Fruit fly (Drosophila melanogaster) whole organism, embryonic: ENCODE measurements around the gene CG33268.

Experiments
- Atf6 ChIP-seq: fragments of 200-800 bp; sonication (Bioruptor generic); IDR thresholded peaks from 2 replicates; pipeline ENCODE4 v1.3.6; 2022; ENCODE audit warnings: missing biosample characterization, missing genetic modification characterization
- C15 ChIP-seq: fragments of 200-800 bp; sonication (Bioruptor generic); IDR thresholded peaks from 3 replicates; pipeline ENCODE4 v1.3.6; 2022; ENCODE audit warnings: missing biosample characterization, missing genetic modification characterization
- CG12104 ChIP-seq: fragments of 200-800 bp; sonication (Bioruptor generic); optimal IDR thresholded peaks from 3 replicates; lab custom pipeline; 2016; ENCODE audit warnings: missing biosample characterization, missing genetic modification characterization
- CG14014 ChIP-seq: fragments of 200-800 bp; sonication (Bioruptor generic); IDR thresholded peaks from 2 replicates; pipeline ENCODE4 v1.3.6; 2022; ENCODE audit warnings: missing biosample characterization, missing genetic modification characterization
- CG14710 ChIP-seq: fragments of 200-800 bp; sonication (Bioruptor generic); optimal IDR thresholded peaks from 3 replicates; lab custom pipeline; 2019; ENCODE audit warnings: missing biosample characterization, mild to moderate bottlenecking, missing genetic modification characterization, moderate library complexity
- CG15269 ChIP-seq: fragments of 200-800 bp; sonication (Bioruptor generic); optimal IDR thresholded peaks from 2 replicates; lab custom pipeline; 2018; ENCODE audit warnings: missing biosample characterization, mild to moderate bottlenecking, missing genetic modification characterization, moderate library complexity
- CG16779 ChIP-seq: fragments of 200-800 bp; sonication (Bioruptor generic); IDR thresholded peaks from 2 replicates; pipeline ENCODE4 v1.3.6; 2022; ENCODE audit warnings: missing biosample characterization, missing genetic modification characterization
- CG2120 ChIP-seq: fragments of 200-800 bp; sonication (Bioruptor generic); optimal IDR thresholded peaks from 3 replicates; lab custom pipeline; 2016; ENCODE audit warnings: missing biosample characterization, missing genetic modification characterization
- CG2678 ChIP-seq: fragments of 200-800 bp; sonication (Bioruptor generic); optimal IDR thresholded peaks from 3 replicates; lab custom pipeline; 2019; ENCODE audit warnings: missing biosample characterization, mild to moderate bottlenecking, missing genetic modification characterization, moderate library complexity
- CG32532 ChIP-seq: fragments of 200-800 bp; sonication (Bioruptor generic); IDR thresholded peaks from 2 replicates; pipeline ENCODE4 v1.3.6; 2022; ENCODE audit warnings: missing biosample characterization, missing genetic modification characterization
- CG33213 ChIP-seq: fragments of 200-800 bp; sonication (Bioruptor generic); optimal IDR thresholded peaks from 3 replicates; lab custom pipeline; 2016; ENCODE audit warnings: missing biosample characterization, missing genetic modification characterization
- CG5180 ChIP-seq: fragments of 200-800 bp; sonication (Bioruptor generic); optimal IDR thresholded peaks from 3 replicates; lab custom pipeline; 2017; ENCODE audit warnings: missing biosample characterization, missing genetic modification characterization, mild to moderate bottlenecking, moderate library complexity, missing genetic modification reagents
- CG6175 ChIP-seq: fragments of 200-800 bp; sonication (Bioruptor generic); IDR thresholded peaks from 3 replicates; pipeline ENCODE4 v1.3.6; 2022; ENCODE audit warnings: missing biosample characterization, missing genetic modification characterization
- CG6272 ChIP-seq: fragments of 200-800 bp; sonication (Bioruptor generic); IDR thresholded peaks from 2 replicates; pipeline ENCODE4 v1.3.6; 2022; ENCODE audit warnings: missing biosample characterization, missing genetic modification characterization
- CG7745 ChIP-seq: fragments of 200-800 bp; sonication (Bioruptor generic); optimal IDR thresholded peaks from 2 replicates; lab custom pipeline; 2018; ENCODE audit warnings: missing biosample characterization, mild to moderate bottlenecking, missing genetic modification characterization, moderate library complexity
- CG7839 ChIP-seq: fragments of 200-800 bp; sonication (Bioruptor generic); optimal IDR thresholded peaks from 3 replicates; lab custom pipeline; 2018; ENCODE audit warnings: missing biosample characterization, mild to moderate bottlenecking, missing genetic modification characterization, moderate library complexity
- CG8765 ChIP-seq: fragments of 200-800 bp; sonication (Bioruptor generic); IDR thresholded peaks from 2 replicates; pipeline ENCODE4 v1.3.6; 2022; ENCODE audit warnings: missing biosample characterization, missing genetic modification characterization
- CG9727 ChIP-seq: fragments of 200-800 bp; sonication (Bioruptor generic); optimal IDR thresholded peaks from 3 replicates; lab custom pipeline; 2017; ENCODE audit warnings: missing biosample characterization, mild to moderate bottlenecking, missing genetic modification characterization
- CoRest ChIP-seq: fragments of 200-800 bp; sonication (Bioruptor generic); optimal IDR thresholded peaks from 3 replicates; lab custom pipeline; 2018; ENCODE audit warnings: missing biosample characterization, mild to moderate bottlenecking, missing genetic modification characterization, moderate library complexity
- Dek ChIP-seq: fragments of 200-800 bp; sonication (Bioruptor generic); optimal IDR thresholded peaks from 3 replicates; lab custom pipeline; 2019; ENCODE audit warnings: missing biosample characterization, mild to moderate bottlenecking, missing genetic modification characterization, moderate library complexity
- Eip74EF ChIP-seq, 2 experiments: fragments of 200-800 bp in 1 of 2; fragments of >200 bp in 1 of 2; sonication (Bioruptor generic) in 1 of 2; optimal IDR thresholded peaks; 2 replicates each; lab custom pipeline; 2017 to 2019; ENCODE audit warnings: missing biosample characterization in 2 of 2, missing genetic modification characterization in 2 of 2, mild to moderate bottlenecking in 1 of 2, moderate library complexity in 1 of 2
- Ets65A ChIP-seq: fragments of 200-800 bp; sonication (Bioruptor generic); peaks from one replicate; lab custom pipeline; 2016; ENCODE audit warnings: missing biosample characterization, missing genetic modification characterization
- Ets97D ChIP-seq: fragments of 200-800 bp; sonication (Bioruptor generic); optimal IDR thresholded peaks from 3 replicates; lab custom pipeline; 2016; ENCODE audit warnings: missing biosample characterization, missing genetic modification characterization
- Fer1 ChIP-seq: fragments of 200-800 bp; sonication (Bioruptor generic); optimal IDR thresholded peaks from 2 replicates; lab custom pipeline; 2017; ENCODE audit warnings: missing biosample characterization, mild to moderate bottlenecking, missing genetic modification characterization
- GATAe ChIP-seq: fragments of 200-800 bp; sonication (Bioruptor generic); conservative IDR thresholded peaks from 2 replicates; pipeline ENCODE4 v1.3.6; 2022; ENCODE audit warnings: missing biosample characterization, missing genetic modification characterization
- HLH54F ChIP-seq: fragments of 200-800 bp; sonication (Bioruptor generic); optimal IDR thresholded peaks from 3 replicates; lab custom pipeline; 2016; ENCODE audit warnings: missing biosample characterization, missing genetic modification characterization
- Hsf ChIP-seq: fragments of 200-800 bp; sonication (Bioruptor generic); optimal IDR thresholded peaks from 3 replicates; lab custom pipeline; 2016; ENCODE audit warnings: missing biosample characterization, missing genetic modification characterization
- Oli ChIP-seq: fragments of 200-800 bp; sonication (Bioruptor generic); optimal IDR thresholded peaks from 2 replicates; lab custom pipeline; 2018; ENCODE audit warnings: missing biosample characterization, mild to moderate bottlenecking, missing genetic modification characterization, moderate library complexity
- PHDP ChIP-seq: fragments of 200-800 bp; sonication (Bioruptor generic); optimal IDR thresholded peaks from 3 replicates; lab custom pipeline; 2018; ENCODE audit warnings: missing biosample characterization, mild to moderate bottlenecking, missing genetic modification characterization, moderate library complexity
- Pdp1 ChIP-seq, 2 experiments: fragments of 200-800 bp; sonication (Bioruptor generic); optimal IDR thresholded peaks; 3 replicates each; lab custom pipeline; 2016; ENCODE audit warnings: missing biosample characterization in 2 of 2, missing genetic modification characterization in 2 of 2, mild to moderate bottlenecking in 1 of 2, moderate library complexity in 1 of 2
- Rfx ChIP-seq: fragments of 200-800 bp; sonication (Bioruptor generic); IDR thresholded peaks from 2 replicates; pipeline ENCODE4 v1.3.6; 2022; ENCODE audit warnings: missing biosample characterization, missing genetic modification characterization
- Side ChIP-seq: fragments of 200-800 bp; sonication (Bioruptor generic); optimal IDR thresholded peaks from 2 replicates; lab custom pipeline; 2016; ENCODE audit warnings: missing biosample characterization, missing genetic modification characterization
- Ssrp ChIP-seq: fragments of 200-800 bp; sonication (Bioruptor generic); optimal IDR thresholded peaks from 2 replicates; lab custom pipeline; 2018; ENCODE audit warnings: missing biosample characterization, mild to moderate bottlenecking, missing genetic modification characterization, moderate library complexity
- YL-1 ChIP-seq: fragments of 200-800 bp; sonication (Bioruptor generic); optimal IDR thresholded peaks from 3 replicates; lab custom pipeline; 2017; ENCODE audit warnings: missing biosample characterization, mild to moderate bottlenecking, missing genetic modification characterization
- bowl ChIP-seq: fragments of 200-800 bp; sonication (Bioruptor generic); IDR thresholded peaks from 2 replicates; pipeline ENCODE4 v1.3.6; 2022; ENCODE audit warnings: missing biosample characterization, missing genetic modification characterization
- br ChIP-seq: fragments of >200 bp; optimal IDR thresholded peaks from 2 replicates; lab custom pipeline; 2017
- crp ChIP-seq, 2 experiments: fragments of 200-800 bp; sonication (Bioruptor generic); optimal IDR thresholded peaks; 2 replicates in 1 of 2; 3 replicates in 1 of 2; lab custom pipeline; 2017; ENCODE audit warnings: missing biosample characterization in 2 of 2, missing genetic modification characterization in 2 of 2, mild to moderate bottlenecking in 1 of 2, moderate library complexity in 1 of 2
- danr ChIP-seq: fragments of 200-800 bp; sonication (Bioruptor generic); IDR thresholded peaks from 2 replicates; pipeline ENCODE4 v1.3.6; 2022; ENCODE audit warnings: missing biosample characterization, missing genetic modification characterization
- dpn ChIP-seq, 2 experiments: fragments of 200-800 bp; sonication (Bioruptor generic); optimal IDR thresholded peaks; 3 replicates each; lab custom pipeline; 2016; ENCODE audit warnings: missing biosample characterization in 2 of 2, missing genetic modification characterization in 2 of 2
- eve ChIP-seq, 2 experiments: fragments of >200 bp; optimal IDR thresholded peaks; 2 replicates each; lab custom pipeline; 2017; ENCODE audit warnings: missing biosample characterization in 2 of 2, missing genetic modification characterization in 2 of 2
- ham ChIP-seq: fragments of 200-800 bp; sonication (Bioruptor generic); IDR thresholded peaks from 2 replicates; pipeline ENCODE4 v1.3.6; 2022; ENCODE audit warnings: missing biosample characterization, missing genetic modification characterization
- lmd ChIP-seq: fragments of 200-800 bp; sonication (Bioruptor generic); IDR thresholded peaks from 2 replicates; pipeline ENCODE4 v1.3.6; 2022; ENCODE audit warnings: missing biosample characterization, missing genetic modification characterization
- luna ChIP-seq: fragments of 200-800 bp; sonication (Bioruptor generic); optimal IDR thresholded peaks from 2 replicates; lab custom pipeline; 2016; ENCODE audit warnings: missing biosample characterization, missing genetic modification characterization
- maf-S ChIP-seq: fragments of 200-800 bp; sonication (Bioruptor generic); optimal IDR thresholded peaks from 2 replicates; lab custom pipeline; 2016; ENCODE audit warnings: missing biosample characterization, missing genetic modification characterization
- mld ChIP-seq: fragments of 200-800 bp; sonication (Bioruptor generic); IDR thresholded peaks from 3 replicates; pipeline ENCODE4 v1.3.6; 2022; ENCODE audit warnings: missing biosample characterization, missing genetic modification characterization; ENCODE audit not compliant: partially characterized antibody
- run ChIP-seq: fragments of 200-800 bp; sonication (Bioruptor generic); optimal IDR thresholded peaks from 3 replicates; lab custom pipeline; 2018; ENCODE audit warnings: missing biosample characterization, mild to moderate bottlenecking, missing genetic modification characterization
- scrt ChIP-seq: fragments of 200-800 bp; sonication (Bioruptor generic); optimal IDR thresholded peaks from 2 replicates; lab custom pipeline; 2018; ENCODE audit warnings: missing biosample characterization, mild to moderate bottlenecking, missing genetic modification characterization, moderate library complexity
- sima ChIP-seq: fragments of 200-800 bp; sonication (Bioruptor generic); optimal IDR thresholded peaks from 2 replicates; lab custom pipeline; 2016; ENCODE audit warnings: missing biosample characterization, missing genetic modification characterization
- unpg ChIP-seq: fragments of 200-800 bp; sonication (Bioruptor generic); optimal IDR thresholded peaks from 3 replicates; lab custom pipeline; 2018; ENCODE audit warnings: missing biosample characterization, mild to moderate bottlenecking, missing genetic modification characterization, moderate library complexity
- vfl ChIP-seq: fragments of 200-800 bp; sonication (Bioruptor generic); optimal IDR thresholded peaks from 2 replicates; lab custom pipeline; 2016; ENCODE audit warnings: missing biosample characterization, missing genetic modification characterization
- zfh2 ChIP-seq: fragments of 200-800 bp; sonication (Bioruptor generic); optimal IDR thresholded peaks from 2 replicates; lab custom pipeline; 2016; ENCODE audit warnings: missing biosample characterization, missing genetic modification characterization

The CG33268 gene

DNA sequence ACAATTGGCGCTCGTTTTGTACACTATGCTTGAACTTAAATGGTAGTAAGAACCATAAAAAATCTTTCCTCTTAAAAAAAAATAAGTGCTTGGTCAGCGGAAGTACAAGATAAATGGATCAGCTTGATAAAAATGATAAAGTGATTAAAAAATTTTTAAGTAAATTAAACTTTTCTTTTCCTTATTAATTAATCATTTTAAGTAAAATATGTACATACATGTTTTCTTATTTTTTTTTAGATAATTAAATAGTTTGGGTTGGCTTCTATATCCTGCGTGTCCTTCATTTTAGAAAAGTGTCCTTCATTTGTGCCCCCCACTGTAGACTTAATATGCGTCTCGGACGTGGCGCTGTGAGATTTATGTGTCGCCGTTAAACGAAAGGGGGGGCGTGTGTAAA, 34.4 kb downstream of the CG33268 start (continued):
- TF ChIP-seq CoRest (tag; lab: Kevin White, UChicago) = peak; percentile 37
- peak; percentile 8 for TF ChIP-seq CG15269
- TF ChIP-seq crp (GFP tag; optimal IDR thresholded peaks at IDR 0.05; lab: Kevin White, UChicago) = no peak
- TF ChIP-seq br (lab: Kevin White, UChicago) = no peak
- TF ChIP-seq CG8765 (GFP tag; lab: Robert Waterston, UW) = no peak
- TF ChIP-seq CG7839 (tag; lab: Kevin White, UChicago) = peak; percentile 57
- no peak for TF ChIP-seq sima (GFP tag; lab: Kevin White, UChicago)
- peak; percentile 52 for TF ChIP-seq PHDP (tag; lab: Kevin White, UChicago)
- no peak for TF ChIP-seq Ssrp (tag; lab: Kevin White, UChicago)
- TF ChIP-seq Ets65A = peak; percentile 12
- no peak for TF ChIP-seq luna
- TF ChIP-seq CG6175 (GFP tag; lab: Robert Waterston, UW) = peak; percentile 17; the same call in 1 of the 3 replicates
- peak; percentile 33 for TF ChIP-seq vfl (GFP tag; lab: Kevin White, UChicago)
- peak; percentile 38; the same call in 1 of the 2 replicates for TF ChIP-seq Rfx (GFP tag; lab: Robert Waterston, UW)
- no peak for TF ChIP-seq mld (GFP tag; lab: Robert Waterston, UW)
- TF ChIP-seq CG33213 = no peak
- no peak for TF ChIP-seq CG7745 (tag; lab: Kevin White, UChicago)
- peak; percentile 51 for TF ChIP-seq Dek (tag; lab: Kevin White, UChicago)
- no peak for TF ChIP-seq run (tag; lab: Kevin White, UChicago)
- 0 out of 2 replicates have a peak, but pooled peaks have one; percentile 33 for TF ChIP-seq Atf6 (GFP tag; lab: Robert Waterston, UW)
- no peak for TF ChIP-seq zfh2 (GFP tag; lab: Kevin White, UChicago)
- TF ChIP-seq maf-S (GFP tag; lab: Kevin White, UChicago) = no peak
- peak in 1 of 2 experiments; percentile 38 for TF ChIP-seq eve (GFP tag; optimal IDR thresholded peaks at IDR 0.05; lab: Kevin White, UChicago)
- peak in 1 of 2 experiments; percentile 24 for TF ChIP-seq dpn (GFP tag; optimal IDR thresholded peaks at IDR 0.05; lab: Kevin White, UChicago)
- TF ChIP-seq Side = no peak
- TF ChIP-seq unpg = peak; percentile 5
- TF ChIP-seq Eip74EF (GFP tag; optimal IDR thresholded peaks at IDR 0.05; lab: Kevin White, UChicago) = no peak
- TF ChIP-seq CG9727 (GFP tag; lab: Kevin White, UChicago) = peak; percentile 51
- TF ChIP-seq CG12104 = no peak
- no peak for TF ChIP-seq GATAe (GFP tag; lab: Robert Waterston, UW)
- TF ChIP-seq lmd (GFP tag; lab: Robert Waterston, UW) = peak; percentile 18; the same call in 1 of the 2 replicates
- TF ChIP-seq CG16779 (GFP tag; lab: Robert Waterston, UW) = no peak
- TF ChIP-seq Pdp1 (GFP tag; optimal IDR thresholded peaks at IDR 0.05; lab: Kevin White, UChicago) = peak in 1 of 2 experiments; percentile 9
- peak; percentile 47 for TF ChIP-seq CG2120
- peak; percentile 27 for TF ChIP-seq Oli (tag; lab: Kevin White, UChicago)
- no peak for TF ChIP-seq CG5180 (GFP tag; lab: Kevin White, UChicago)
- no peak for TF ChIP-seq YL-1
- peak; percentile 36; the same call in 1 of the 2 replicates for TF ChIP-seq CG32532 (GFP tag; lab: Robert Waterston, UW)
- no peak for TF ChIP-seq CG14710
- peak; percentile 11 for TF ChIP-seq Fer1
- TF ChIP-seq danr (GFP tag; lab: Robert Waterston, UW) = no peak
- no peak for TF ChIP-seq ham (GFP tag; lab: Robert Waterston, UW)
- TF ChIP-seq CG14014 = 0 out of 2 replicates have a peak, but pooled peaks have one; percentile 32
- peak; percentile 65 for TF ChIP-seq CG2678 (tag; lab: Kevin White, UChicago)
- peak; percentile 7 for TF ChIP-seq scrt (GFP tag; lab: Kevin White, UChicago)
- TF ChIP-seq Ets97D (GFP tag; lab: Kevin White, UChicago) = no peak
- TF ChIP-seq HLH54F (GFP tag; lab: Kevin White, UChicago) = no peak
- TF ChIP-seq bowl (GFP tag; lab: Robert Waterston, UW) = no peak
- no peak for TF ChIP-seq C15 (GFP tag; lab: Robert Waterston, UW)
- no peak for TF ChIP-seq Hsf
- no peak for TF ChIP-seq CG6272 (GFP tag; lab: Robert Waterston, UW)
